Fruit fly (Drosophila melanogaster) whole organism: Measurements from ENCODE around the gene PGS1.

ENCODE experiments used
- CG8478 ChIP-seq: fragments of >200 bp; optimal IDR thresholded peaks from 2 replicates; lab custom pipeline; 2018; ENCODE audit warnings: inconsistent platforms
- Dll ChIP-seq: fragments of >200 bp; optimal IDR thresholded peaks from 2 replicates; lab custom pipeline; 2017
- EcR ChIP-seq, 2 experiments: fragments of >200 bp; optimal IDR thresholded peaks; 2 replicates each; lab custom pipeline; 2017; ENCODE audit warnings: missing biosample characterization in 2 of 2, missing genetic modification characterization in 2 of 2, missing genetic modification reagents in 2 of 2
- pan ChIP-seq: fragments of >200 bp; optimal IDR thresholded peaks from 2 replicates; lab custom pipeline; 2017
- psq ChIP-seq: fragments of >200 bp; optimal IDR thresholded peaks from 2 replicates; lab custom pipeline; 2017
- usp ChIP-seq: fragments of >200 bp; optimal IDR thresholded peaks from 2 replicates; lab custom pipeline; 2017; ENCODE audit warnings: missing biosample characterization, missing genetic modification characterization, mixed read lengths

- no peak for TF ChIP-seq EcR (GFP tag; optimal IDR thresholded peaks at IDR 0.05; lab: Kevin White, UChicago)
- no peak for TF ChIP-seq pan (lab: Kevin White, UChicago)
- no peak for TF ChIP-seq psq (lab: Kevin White, UChicago)
- no peak for TF ChIP-seq usp
- TF ChIP-seq CG8478 (lab: Kevin White, UChicago): no peak
- TF ChIP-seq Dll: no peak
These were observed 37.4 kb upstream of the PGS1 start for dm6 chr3R:18783191-18783590.
